Fruit fly (Drosophila melanogaster) whole organism, embryonic: Measurements from ENCODE around the gene CG4820.

Experiments
- Adf1 ChIP-seq: fragments of 200-800 bp; sonication (Bioruptor generic); IDR thresholded peaks from 2 replicates; pipeline ENCODE4 v1.3.6; 2022; ENCODE audit warnings: missing biosample characterization, missing genetic modification characterization
- Antp ChIP-seq: fragments of 200-800 bp; sonication (Bioruptor generic); optimal IDR thresholded peaks from 3 replicates; lab custom pipeline; 2016; ENCODE audit warnings: missing biosample characterization, missing genetic modification characterization
- Atf3 ChIP-seq: fragments of 200-800 bp; sonication (Bioruptor generic); optimal IDR thresholded peaks from 3 replicates; lab custom pipeline; 2016; ENCODE audit warnings: missing biosample characterization, missing genetic modification characterization
- Bdp1 ChIP-seq: fragments of 200-800 bp; sonication (Bioruptor generic); optimal IDR thresholded peaks from 3 replicates; lab custom pipeline; 2016; ENCODE audit warnings: missing biosample characterization, missing genetic modification characterization
- CG10366 ChIP-seq: fragments of 200-800 bp; sonication (Bioruptor generic); IDR thresholded peaks from 2 replicates; pipeline ENCODE4 v1.3.6; 2022; ENCODE audit warnings: missing biosample characterization, missing genetic modification characterization
- CG12744 ChIP-seq: fragments of 200-800 bp; sonication (Bioruptor generic); optimal IDR thresholded peaks from 2 replicates; lab custom pipeline; 2016; ENCODE audit warnings: missing biosample characterization, missing genetic modification characterization
- CG13123 ChIP-seq: fragments of 200-800 bp; sonication (Bioruptor generic); optimal IDR thresholded peaks from 2 replicates; lab custom pipeline; 2016; ENCODE audit warnings: missing biosample characterization, missing genetic modification characterization
- CG15269 ChIP-seq: fragments of 200-800 bp; sonication (Bioruptor generic); optimal IDR thresholded peaks from 2 replicates; lab custom pipeline; 2018; ENCODE audit warnings: missing biosample characterization, mild to moderate bottlenecking, missing genetic modification characterization, moderate library complexity
- CG15696 ChIP-seq: fragments of 200-800 bp; sonication (Bioruptor generic); optimal IDR thresholded peaks from 2 replicates; lab custom pipeline; 2019; ENCODE audit warnings: missing biosample characterization, mild to moderate bottlenecking, missing genetic modification characterization, moderate library complexity
- CG1647 ChIP-seq: fragments of 200-800 bp; sonication (Bioruptor generic); optimal IDR thresholded peaks from 3 replicates; lab custom pipeline; 2016; ENCODE audit warnings: missing biosample characterization, missing genetic modification characterization
- CG17186 ChIP-seq: fragments of 200-800 bp; sonication (Bioruptor generic); optimal IDR thresholded peaks from 3 replicates; lab custom pipeline; 2017; ENCODE audit warnings: missing biosample characterization, missing genetic modification reagents, missing genetic modification characterization
- CG2116 ChIP-seq: fragments of 200-800 bp; sonication (Bioruptor generic); optimal IDR thresholded peaks from 3 replicates; lab custom pipeline; 2018; ENCODE audit warnings: missing biosample characterization, mild to moderate bottlenecking, missing genetic modification characterization
- CG2678 ChIP-seq: fragments of 200-800 bp; sonication (Bioruptor generic); optimal IDR thresholded peaks from 3 replicates; lab custom pipeline; 2019; ENCODE audit warnings: missing biosample characterization, mild to moderate bottlenecking, missing genetic modification characterization, moderate library complexity
- CG2712 ChIP-seq: fragments of 200-800 bp; optimal IDR thresholded peaks from 3 replicates; lab custom pipeline; 2019; ENCODE audit warnings: missing biosample characterization, mild to moderate bottlenecking, missing genetic modification characterization, moderate library complexity
- CG2889 ChIP-seq: fragments of 200-800 bp; sonication (Bioruptor generic); IDR thresholded peaks from 3 replicates; pipeline ENCODE4 v1.3.6; 2022; ENCODE audit warnings: missing biosample characterization, missing genetic modification characterization
- CG3281 ChIP-seq: fragments of 200-800 bp; sonication (Bioruptor generic); optimal IDR thresholded peaks from 3 replicates; lab custom pipeline; 2017; ENCODE audit warnings: missing biosample characterization, mild to moderate bottlenecking, missing genetic modification characterization
- CG34376 ChIP-seq: fragments of 200-800 bp; sonication (Bioruptor generic); optimal IDR thresholded peaks from 2 replicates; lab custom pipeline; 2018; ENCODE audit warnings: missing biosample characterization, mild to moderate bottlenecking, missing genetic modification characterization
- CG42726 ChIP-seq: fragments of 200-800 bp; sonication (Bioruptor generic); IDR thresholded peaks from 2 replicates; pipeline ENCODE4 v1.3.6; 2022; ENCODE audit warnings: missing biosample characterization, missing genetic modification characterization; ENCODE audit not compliant: partially characterized antibody
- CG6272 ChIP-seq: fragments of 200-800 bp; sonication (Bioruptor generic); IDR thresholded peaks from 2 replicates; pipeline ENCODE4 v1.3.6; 2022; ENCODE audit warnings: missing biosample characterization, missing genetic modification characterization
- CG6813 ChIP-seq: fragments of 200-800 bp; sonication (Bioruptor generic); optimal IDR thresholded peaks from 2 replicates; lab custom pipeline; 2017; ENCODE audit warnings: missing biosample characterization, missing genetic modification characterization, mild to moderate bottlenecking, moderate library complexity, missing genetic modification reagents
- CG7372 ChIP-seq: fragments of 200-800 bp; sonication (Bioruptor generic); IDR thresholded peaks from 2 replicates; pipeline ENCODE4 v1.3.6; 2022; ENCODE audit warnings: missing biosample characterization, missing genetic modification characterization
- CG8281 ChIP-seq: fragments of 200-800 bp; sonication (Bioruptor generic); optimal IDR thresholded peaks from 2 replicates; lab custom pipeline; 2018; ENCODE audit warnings: missing biosample characterization, mild to moderate bottlenecking, missing genetic modification characterization, moderate library complexity
- CG8359 ChIP-seq: fragments of 200-800 bp; sonication (Bioruptor generic); optimal IDR thresholded peaks from 2 replicates; lab custom pipeline; 2017; ENCODE audit warnings: missing biosample characterization, mild to moderate bottlenecking, missing genetic modification characterization, borderline replicate concordance
- Dad ChIP-seq: fragments of 200-800 bp; sonication (Bioruptor generic); optimal IDR thresholded peaks from 3 replicates; lab custom pipeline; 2016; ENCODE audit warnings: missing biosample characterization, missing genetic modification characterization
- Elba2 ChIP-seq: fragments of 200-800 bp; sonication (Bioruptor generic); optimal IDR thresholded peaks from 3 replicates; lab custom pipeline; 2016; ENCODE audit warnings: missing biosample characterization, missing genetic modification characterization
- Gsc ChIP-seq: fragments of 200-800 bp; sonication (Bioruptor generic); IDR thresholded peaks from 2 replicates; pipeline ENCODE4 v1.3.6; 2022; ENCODE audit warnings: missing biosample characterization, missing genetic modification characterization
- H15 ChIP-seq: fragments of 200-800 bp; sonication (Bioruptor generic); IDR thresholded peaks from 3 replicates; pipeline ENCODE4 v1.3.6; 2022; ENCODE audit warnings: missing biosample characterization, missing genetic modification characterization
- Sox100B ChIP-seq: fragments of 200-800 bp; sonication (Bioruptor generic); optimal IDR thresholded peaks from 3 replicates; lab custom pipeline; 2018; ENCODE audit warnings: missing biosample characterization, mild to moderate bottlenecking, missing genetic modification characterization
- Sry-δ ChIP-seq: fragments of 200-800 bp; sonication (Bioruptor generic); optimal IDR thresholded peaks from 2 replicates; lab custom pipeline; 2016; ENCODE audit warnings: missing biosample characterization, missing genetic modification characterization
- chinmo ChIP-seq: fragments of 200-800 bp; sonication (Bioruptor generic); IDR thresholded peaks from 4 replicates; pipeline ENCODE4 v1.3.6; 2022; ENCODE audit warnings: missing biosample characterization, missing genetic modification characterization; ENCODE audit not compliant: partially characterized antibody
- crp ChIP-seq, 2 experiments: fragments of 200-800 bp; sonication (Bioruptor generic); optimal IDR thresholded peaks; 2 replicates in 1 of 2; 3 replicates in 1 of 2; lab custom pipeline; 2017; ENCODE audit warnings: missing biosample characterization in 2 of 2, missing genetic modification characterization in 2 of 2, mild to moderate bottlenecking in 1 of 2, moderate library complexity in 1 of 2
- dan ChIP-seq: fragments of 200-800 bp; sonication (Bioruptor generic); IDR thresholded peaks from 2 replicates; pipeline ENCODE4 v1.3.6; 2022; ENCODE audit warnings: missing biosample characterization, missing genetic modification characterization
- dysf ChIP-seq: fragments of 200-800 bp; sonication (Bioruptor generic); IDR thresholded peaks from 3 replicates; pipeline ENCODE4 v1.3.6; 2022; ENCODE audit warnings: missing biosample characterization, missing genetic modification characterization
- grau ChIP-seq: fragments of 200-800 bp; optimal IDR thresholded peaks from 3 replicates; lab custom pipeline; 2019; ENCODE audit warnings: missing biosample characterization, mild to moderate bottlenecking, missing genetic modification characterization, moderate library complexity
- hkb ChIP-seq, 2 experiments: fragments of 200-800 bp in 1 of 2; fragments of >200 bp in 1 of 2; sonication (Bioruptor generic) in 1 of 2; IDR thresholded peaks in 1 of 2; optimal IDR thresholded peaks in 1 of 2; 2 replicates each; pipeline versions ENCODE4 v1.3.6 to Lab custom; 2017 to 2022; ENCODE audit warnings: missing biosample characterization in 1 of 2, missing genetic modification characterization in 1 of 2
- kah ChIP-seq: fragments of 200-800 bp; sonication (Bioruptor generic); optimal IDR thresholded peaks from 2 replicates; lab custom pipeline; 2018; ENCODE audit warnings: missing biosample characterization, mild to moderate bottlenecking, missing genetic modification characterization
- kay ChIP-seq: fragments of 200-800 bp; sonication (Bioruptor generic); optimal IDR thresholded peaks from 2 replicates; lab custom pipeline; 2016; ENCODE audit warnings: missing biosample characterization, missing genetic modification characterization
- ken ChIP-seq: fragments of 200-800 bp; sonication (Bioruptor generic); IDR thresholded peaks from 3 replicates; pipeline ENCODE4 v1.3.6; 2022; ENCODE audit warnings: missing biosample characterization, missing genetic modification characterization
- luna ChIP-seq: fragments of 200-800 bp; sonication (Bioruptor generic); optimal IDR thresholded peaks from 2 replicates; lab custom pipeline; 2016; ENCODE audit warnings: missing biosample characterization, missing genetic modification characterization
- odd ChIP-seq: fragments of 200-800 bp; sonication (Bioruptor generic); optimal IDR thresholded peaks from 2 replicates; lab custom pipeline; 2017; ENCODE audit warnings: missing biosample characterization, mild to moderate bottlenecking, missing genetic modification characterization
- phol ChIP-seq: fragments of 200-800 bp; sonication (Bioruptor generic); optimal IDR thresholded peaks from 3 replicates; lab custom pipeline; 2018; ENCODE audit warnings: missing biosample characterization, mild to moderate bottlenecking, missing genetic modification characterization, moderate library complexity
- pnt ChIP-seq: fragments of 200-800 bp; sonication (Bioruptor generic); optimal IDR thresholded peaks from 3 replicates; lab custom pipeline; 2016; ENCODE audit warnings: missing biosample characterization, missing genetic modification characterization
- ro ChIP-seq: fragments of 200-800 bp; sonication (Bioruptor generic); IDR thresholded peaks from 2 replicates; pipeline ENCODE4 v1.3.6; 2022; ENCODE audit warnings: missing biosample characterization, missing genetic modification characterization
- sob ChIP-seq: fragments of 200-800 bp; sonication (Bioruptor generic); IDR thresholded peaks from 2 replicates; pipeline ENCODE4 v1.3.6; 2022; ENCODE audit warnings: missing biosample characterization, missing genetic modification characterization
- tin ChIP-seq: fragments of 200-800 bp; sonication (Bioruptor generic); optimal IDR thresholded peaks from 3 replicates; lab custom pipeline; 2016; ENCODE audit warnings: missing biosample characterization, missing genetic modification characterization
- tio ChIP-seq: fragments of 200-800 bp; sonication (Bioruptor generic); optimal IDR thresholded peaks from 2 replicates; lab custom pipeline; 2017; ENCODE audit warnings: missing biosample characterization, missing genetic modification characterization, inconsistent platforms
- tll ChIP-seq, 2 experiments: fragments of 200-800 bp in 1 of 2; fragments of >200 bp in 1 of 2; sonication (Bioruptor generic) in 1 of 2; optimal IDR thresholded peaks; 2 replicates each; lab custom pipeline; 2017 to 2019; ENCODE audit warnings: missing biosample characterization in 2 of 2, missing genetic modification characterization in 2 of 2, mild to moderate bottlenecking in 1 of 2, moderate library complexity in 1 of 2
- tup ChIP-seq: fragments of 200-800 bp; sonication (Bioruptor generic); optimal IDR thresholded peaks from 2 replicates; lab custom pipeline; 2016; ENCODE audit warnings: missing biosample characterization, mild to moderate bottlenecking, missing genetic modification characterization, moderate library complexity
- twi ChIP-seq: fragments of 200-800 bp; optimal IDR thresholded peaks from 2 replicates; lab custom pipeline; 2019; ENCODE audit warnings: missing biosample characterization, mild to moderate bottlenecking, missing genetic modification characterization, moderate library complexity
- zfh2 ChIP-seq: fragments of 200-800 bp; sonication (Bioruptor generic); optimal IDR thresholded peaks from 2 replicates; lab custom pipeline; 2016; ENCODE audit warnings: missing biosample characterization, missing genetic modification characterization

Gene CG4820

dm6 chr3R:11214449-11214950, 1.8 kb upstream of the CG4820 start, which contains the start of gene ZnT86D (continued):
- TF ChIP-seq ro (GFP tag; lab: Robert Waterston, UW) (no peak), CG1647 (GFP tag; lab: Kevin White, UChicago) (peak; percentile 22), Elba2 (GFP tag; lab: Kevin White, UChicago) (peak; percentile 75), dysf (GFP tag; lab: Robert Waterston, UW) (peak; percentile 63; the same call in 2 of the 3 replicates), twi (tag; lab: Kevin White, UChicago) (peak; percentile 29), tup (GFP tag; lab: Kevin White, UChicago) (no peak), Antp (GFP tag; lab: Kevin White, UChicago) (peak; percentile 49), CG2678 (tag; lab: Kevin White, UChicago) (peak; percentile 83), CG7372 (GFP tag; lab: Robert Waterston, UW) (no peak), CG2889 (GFP tag; lab: Robert Waterston, UW) (no peak), CG2116 (GFP tag; lab: Kevin White, UChicago) (no peak), Sox100B (GFP tag; lab: Kevin White, UChicago) (peak; percentile 72), CG15269 (tag; lab: Kevin White, UChicago) (peak; percentile 72), CG8281 (tag; lab: Kevin White, UChicago) (peak; percentile 33), zfh2 (GFP tag; lab: Kevin White, UChicago) (peak; percentile 72), CG12744 (peak; percentile 1), kay (GFP tag; lab: Kevin White, UChicago) (peak; percentile 40), CG17186 (GFP tag; lab: Kevin White, UChicago) (no peak), kah (peak; percentile 11), CG42726 (no peak), CG15696 (peak; percentile 55), luna (GFP tag; lab: Kevin White, UChicago) (no peak), ken (GFP tag; lab: Robert Waterston, UW) (0 out of 3 replicates have a peak, but pooled peaks have one; percentile 4), Sry-δ (GFP tag; lab: Kevin White, UChicago) (peak; percentile 46), crp (GFP tag; optimal IDR thresholded peaks at IDR 0.05; lab: Kevin White, UChicago) (peak in 1 of 2 experiments; percentile 20), grau (tag; lab: Kevin White, UChicago) (peak; percentile 99), tio (no peak), Dad (GFP tag; lab: Kevin White, UChicago) (peak; percentile 19), sob (GFP tag; lab: Robert Waterston, UW) (peak; percentile 60; the same call in 1 of the 2 replicates), hkb (optimal IDR thresholded peaks at IDR 0.05; lab: Kevin White, UChicago) (no peak), hkb (GFP tag; IDR thresholded peaks at IDR 0.05; lab: Robert Waterston, UW) (0 out of 2 replicates have a peak, but pooled peaks have one; percentile 6), tll (GFP tag; optimal IDR thresholded peaks at IDR 0.05; lab: Kevin White, UChicago) (peak; percentile 18 to 88), CG10366 (GFP tag; lab: Robert Waterston, UW) (peak; percentile 30; the same call in 1 of the 2 replicates), H15 (no peak), CG6272 (GFP tag; lab: Robert Waterston, UW) (no peak), CG34376 (peak; percentile 67), Adf1 (GFP tag; lab: Robert Waterston, UW) (no peak), odd (peak; percentile 37), pnt (GFP tag; lab: Kevin White, UChicago) (peak; percentile 22), CG3281 (peak; percentile 66), CG2712 (tag; lab: Kevin White, UChicago) (peak; percentile 78), tin (peak; percentile 51), Bdp1 (GFP tag; lab: Kevin White, UChicago) (no peak), chinmo (GFP tag; lab: Robert Waterston, UW) (no peak), phol (peak; percentile 87), CG13123 (GFP tag; lab: Kevin White, UChicago) (peak; percentile 17), dan (GFP tag; lab: Robert Waterston, UW) (no peak), CG6813 (GFP tag; lab: Kevin White, UChicago) (no peak), Gsc (GFP tag; lab: Robert Waterston, UW) (no peak), CG8359 (GFP tag; lab: Kevin White, UChicago) (no peak), Atf3 (GFP tag; lab: Kevin White, UChicago) (peak; percentile 39)
